Worm (Caenorhabditis elegans) whole organism, L4/young adult: ENCODE results near the gene irld-49.

Experiments
- W03F9.2 ChIP-seq: fragments of 150-350 bp; optimal IDR thresholded peaks from 2 replicates; lab custom pipeline; 2014; ENCODE audit warnings: missing biosample characterization, missing genetic modification characterization
- him-1 ChIP-seq: sonication (generic microtip); optimal IDR thresholded peaks from 2 replicates; lab custom pipeline; 2016; ENCODE audit warnings: missing genotype, missing genetic modification reagents, missing genetic modification characterization, missing compliant biosample characterization

DNA sequence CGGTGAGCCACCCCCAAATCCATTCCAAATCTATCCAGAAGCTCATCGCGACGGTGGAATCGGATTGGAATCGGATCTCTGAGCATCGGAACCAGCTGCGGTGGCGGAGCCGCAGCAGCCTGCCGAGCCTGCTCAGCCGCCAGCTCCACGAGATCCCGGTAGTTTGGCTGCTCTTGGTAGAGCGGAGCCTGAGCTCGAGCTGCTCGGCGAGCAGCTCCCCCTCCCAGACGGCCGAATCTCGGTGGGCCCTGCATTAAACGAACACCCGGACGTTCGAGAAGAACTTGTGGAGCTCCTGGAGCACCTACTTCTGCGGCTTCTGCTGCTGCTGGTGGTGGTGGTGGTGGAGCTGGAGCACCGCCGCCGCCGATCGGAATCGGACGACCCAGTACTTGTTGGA lies 40.2 kb upstream of the irld-49 start:
- TF ChIP-seq W03F9.2 (no peak), him-1 (tag; lab: Kevin White, UChicago) (no peak)
